Worm (Caenorhabditis elegans) whole organism, L1 larva: Measurements from ENCODE around the gene tag-234.

Experiments used
- C16A3.4 ChIP-seq: fragments of 150-350 bp; optimal IDR thresholded peaks from 2 replicates; lab custom pipeline; 2014; ENCODE audit warnings: missing biosample characterization, missing genetic modification characterization
- C34B4.2 ChIP-seq: sonication (generic microtip); optimal IDR thresholded peaks from 2 replicates; lab custom pipeline; 2017; ENCODE audit warnings: mild to moderate bottlenecking, missing genetic modification characterization, missing compliant biosample characterization
- F16B12.6 ChIP-seq: fragments of 150-350 bp; optimal IDR thresholded peaks from 2 replicates; lab custom pipeline; 2014; ENCODE audit warnings: missing biosample characterization, missing genetic modification characterization
- Y116A8C.19 ChIP-seq: sonication (generic microtip); optimal IDR thresholded peaks from 2 replicates; lab custom pipeline; 2016; ENCODE audit warnings: missing compliant biosample characterization, missing genetic modification characterization, borderline replicate concordance
- alr-1 ChIP-seq: fragments of 200-800 bp; sonication (Bioruptor generic); optimal IDR thresholded peaks from 2 replicates; lab custom pipeline; 2018; ENCODE audit warnings: borderline replicate concordance, mild to moderate bottlenecking, missing genetic modification characterization, missing compliant biosample characterization
- aly-2 ChIP-seq: fragments of 150-350 bp; optimal IDR thresholded peaks from 2 replicates; lab custom pipeline; 2014; ENCODE audit warnings: missing biosample characterization, missing genetic modification characterization
- blmp-1 ChIP-seq: fragments of 150-350 bp; optimal IDR thresholded peaks from 2 replicates; lab custom pipeline; 2014; ENCODE audit warnings: missing biosample characterization, missing genetic modification characterization
- ceh-8 ChIP-seq: fragments of 200-800 bp; sonication (Bioruptor generic); optimal IDR thresholded peaks from 2 replicates; lab custom pipeline; 2018; ENCODE audit warnings: mild to moderate bottlenecking, missing genetic modification characterization, moderate library complexity, missing compliant biosample characterization
- ceh-88 ChIP-seq: fragments of 200-800 bp; sonication (Bioruptor generic); IDR thresholded peaks from 2 replicates; pipeline ENCODE4 v1.3.6; 2022; ENCODE audit warnings: missing genetic modification characterization, missing compliant biosample characterization
- ceh-90 ChIP-seq: sonication (generic microtip); optimal IDR thresholded peaks from 2 replicates; lab custom pipeline; 2016; ENCODE audit warnings: missing genetic modification characterization, missing compliant biosample characterization
- ces-1 ChIP-seq: fragments of 150-350 bp; optimal IDR thresholded peaks from 2 replicates; lab custom pipeline; 2014; ENCODE audit warnings: missing biosample characterization, missing genetic modification reagents, missing genetic modification characterization
- dpl-1 ChIP-seq, 3 experiments: fragments of 150-350 bp in 2 of 3; sonication (generic microtip) in 1 of 3; optimal IDR thresholded peaks; 2 replicates each; lab custom pipeline; 2014 to 2017; ENCODE audit warnings: missing biosample characterization in 3 of 3, missing genetic modification characterization in 3 of 3, missing genetic modification reagents in 3 of 3
- efl-1 ChIP-seq, 4 experiments: fragments of 150-350 bp; optimal IDR thresholded peaks in 3 of 4; peaks in 1 of 4; 1 replicate in 1 of 4; 2 replicates in 3 of 4; lab custom pipeline; 2014; ENCODE audit warnings: missing biosample characterization in 2 of 4, missing genetic modification characterization in 2 of 4, missing genetic modification reagents in 2 of 4
- egl-13 ChIP-seq: sonication (generic microtip); optimal IDR thresholded peaks from 2 replicates; lab custom pipeline; 2016; ENCODE audit warnings: missing genotype, missing genetic modification reagents, missing genetic modification characterization, missing compliant biosample characterization
- egl-27 ChIP-seq, 2 experiments: fragments of 150-350 bp in 1 of 2; sonication (generic microtip); optimal IDR thresholded peaks; 3 replicates each; lab custom pipeline; 2017 to 2018; ENCODE audit warnings: missing biosample characterization in 2 of 2, missing genetic modification characterization in 2 of 2, missing genetic modification reagents in 2 of 2
- elt-2 ChIP-seq: sonication (generic microtip); optimal IDR thresholded peaks from 2 replicates; lab custom pipeline; 2016; ENCODE audit warnings: missing genetic modification characterization, mild to moderate bottlenecking, inconsistent platforms, missing compliant biosample characterization, missing genetic modification reagents
- elt-3 ChIP-seq, 6 experiments: fragments of 150-350 bp in 1 of 6; sonication (generic microtip); optimal IDR thresholded peaks; 2 replicates each; lab custom pipeline; 2017 to 2018; ENCODE audit warnings: missing biosample characterization in 6 of 6, missing genetic modification characterization in 6 of 6, inconsistent platforms in 1 of 6
- ets-5 ChIP-seq: fragments of 200-800 bp; sonication (Bioruptor generic); IDR thresholded peaks from 2 replicates; pipeline ENCODE4 v1.3.6; 2022; ENCODE audit warnings: missing genetic modification characterization, missing compliant biosample characterization
- fkh-10 ChIP-seq: sonication (generic microtip); optimal IDR thresholded peaks from 2 replicates; lab custom pipeline; 2017; ENCODE audit warnings: missing biosample characterization, missing genetic modification reagents, missing genetic modification characterization
- fkh-4 ChIP-seq: sonication (generic microtip); optimal IDR thresholded peaks from 2 replicates; lab custom pipeline; 2016; ENCODE audit warnings: missing compliant biosample characterization, missing genetic modification characterization, borderline replicate concordance
- hpl-2 ChIP-seq: fragments of 150-350 bp; optimal IDR thresholded peaks from 2 replicates; lab custom pipeline; 2014; ENCODE audit warnings: missing biosample characterization, missing genetic modification reagents, missing genetic modification characterization
- irx-1 ChIP-seq: sonication (generic microtip); optimal IDR thresholded peaks from 2 replicates; lab custom pipeline; 2016; ENCODE audit warnings: missing genetic modification characterization, missing compliant biosample characterization
- isw-1 ChIP-seq: fragments of 200-800 bp; sonication (Bioruptor generic); IDR thresholded peaks from 2 replicates; pipeline ENCODE4 v1.3.6; 2022; ENCODE audit warnings: missing genetic modification characterization, missing compliant biosample characterization
- jun-1 ChIP-seq: fragments of 150-350 bp; optimal IDR thresholded peaks from 2 replicates; lab custom pipeline; 2014; ENCODE audit warnings: missing biosample characterization, missing genetic modification reagents, missing genetic modification characterization
- lin-15B ChIP-seq: fragments of 150-350 bp; sonication (generic microtip); optimal IDR thresholded peaks from 3 replicates; lab custom pipeline; 2014; ENCODE audit warnings: missing biosample characterization, missing genetic modification characterization
- lin-35 ChIP-seq, 2 experiments: fragments of 150-350 bp; optimal IDR thresholded peaks; 2 replicates each; lab custom pipeline; 2014; ENCODE audit warnings: missing biosample characterization in 2 of 2, missing genetic modification characterization in 2 of 2, missing genetic modification reagents in 2 of 2
- lin-39 ChIP-seq: fragments of 150-350 bp; optimal IDR thresholded peaks from 2 replicates; lab custom pipeline; 2014; ENCODE audit warnings: missing biosample characterization, missing genetic modification reagents, missing genetic modification characterization
- lsy-2 ChIP-seq, 2 experiments: fragments of 150-350 bp; optimal IDR thresholded peaks; 2 replicates each; lab custom pipeline; 2014; ENCODE audit warnings: missing biosample characterization in 2 of 2, missing genetic modification characterization in 2 of 2
- mdl-1 ChIP-seq, 2 experiments: fragments of 150-350 bp; optimal IDR thresholded peaks; 2 replicates each; lab custom pipeline; 2014 to 2017; ENCODE audit warnings: missing biosample characterization in 2 of 2, missing genetic modification characterization in 2 of 2, inconsistent platforms in 1 of 2
- mef-2 ChIP-seq: fragments of 150-350 bp; optimal IDR thresholded peaks from 2 replicates; lab custom pipeline; 2014; ENCODE audit warnings: missing biosample characterization, missing genetic modification characterization
- mep-1 ChIP-seq: fragments of 150-350 bp; optimal IDR thresholded peaks from 2 replicates; lab custom pipeline; 2014; ENCODE audit warnings: missing biosample characterization, missing genetic modification characterization
- nhr-11 ChIP-seq: fragments of 150-350 bp; optimal IDR thresholded peaks from 2 replicates; lab custom pipeline; 2014; ENCODE audit warnings: missing biosample characterization, missing genetic modification characterization
- nhr-12 ChIP-seq: sonication (generic microtip); optimal IDR thresholded peaks from 2 replicates; lab custom pipeline; 2017; ENCODE audit warnings: missing biosample characterization, missing genetic modification characterization
- nhr-19 ChIP-seq: fragments of 200-800 bp; sonication (Bioruptor generic); conservative IDR thresholded peaks from 2 replicates; pipeline ENCODE4 v1.3.6; 2022; ENCODE audit warnings: missing genetic modification characterization, missing compliant biosample characterization
- nhr-20 ChIP-seq: sonication (generic microtip); optimal IDR thresholded peaks from 2 replicates; lab custom pipeline; 2016; ENCODE audit warnings: mild to moderate bottlenecking, missing genetic modification characterization, missing compliant biosample characterization
- nhr-28 ChIP-seq: fragments of 150-350 bp; optimal IDR thresholded peaks from 2 replicates; lab custom pipeline; 2014; ENCODE audit warnings: missing biosample characterization, missing genetic modification characterization
- nhr-71 ChIP-seq: sonication (generic microtip); optimal IDR thresholded peaks from 2 replicates; lab custom pipeline; 2016; ENCODE audit warnings: mild to moderate bottlenecking, missing genetic modification characterization, moderate library complexity, missing compliant biosample characterization
- nhr-76 ChIP-seq: sonication (generic microtip); optimal IDR thresholded peaks from 2 replicates; lab custom pipeline; 2017; ENCODE audit warnings: missing biosample characterization, missing genetic modification characterization
- nhr-84 ChIP-seq: sonication (generic microtip); optimal IDR thresholded peaks from 2 replicates; lab custom pipeline; 2017; ENCODE audit warnings: missing biosample characterization, missing genetic modification characterization
- nhr-85 ChIP-seq: sonication (generic microtip); peaks from one replicate; lab custom pipeline; 2016; ENCODE audit warnings: missing genetic modification characterization, inconsistent platforms, missing compliant biosample characterization
- nhr-90 ChIP-seq: sonication (generic microtip); optimal IDR thresholded peaks from 2 replicates; lab custom pipeline; 2016; ENCODE audit warnings: mild to moderate bottlenecking, missing genetic modification characterization, missing compliant biosample characterization; ENCODE audit not compliant: poor library complexity
- pag-3 ChIP-seq: sonication (generic microtip); optimal IDR thresholded peaks from 2 replicates; lab custom pipeline; 2017; ENCODE audit warnings: missing genetic modification characterization, mild to moderate bottlenecking, missing compliant biosample characterization, antibody characterized with exemption, borderline replicate concordance; ENCODE audit not compliant: insufficient read depth
- snpc-4 ChIP-seq: fragments of 150-350 bp; optimal IDR thresholded peaks from 2 replicates; lab custom pipeline; 2014; ENCODE audit warnings: missing biosample characterization, missing genetic modification characterization
- sox-4 ChIP-seq: sonication (generic microtip); optimal IDR thresholded peaks from 2 replicates; lab custom pipeline; 2016; ENCODE audit warnings: missing genetic modification characterization, missing compliant biosample characterization
- sup-37 ChIP-seq: fragments of 200-800 bp; sonication (Bioruptor generic); optimal IDR thresholded peaks from 2 replicates; lab custom pipeline; 2018; ENCODE audit warnings: mild to moderate bottlenecking, missing genetic modification characterization, missing compliant biosample characterization
- swsn-7 ChIP-seq: sonication (generic microtip); optimal IDR thresholded peaks from 2 replicates; lab custom pipeline; 2016; ENCODE audit warnings: missing genetic modification characterization, missing compliant biosample characterization
- tlp-1 ChIP-seq: fragments of 150-350 bp; optimal IDR thresholded peaks from 2 replicates; lab custom pipeline; 2014; ENCODE audit warnings: missing biosample characterization, missing genetic modification characterization
- unc-30 ChIP-seq: sonication (generic microtip); optimal IDR thresholded peaks from 2 replicates; lab custom pipeline; 2017; ENCODE audit warnings: missing biosample characterization, missing genetic modification characterization
- unc-62 ChIP-seq: fragments of 150-350 bp; optimal IDR thresholded peaks from 2 replicates; lab custom pipeline; 2014; ENCODE audit warnings: missing biosample characterization, missing genetic modification reagents, missing genetic modification characterization
- zip-4 ChIP-seq: fragments of 200-800 bp; sonication (Bioruptor generic); optimal IDR thresholded peaks from 2 replicates; lab custom pipeline; 2018; ENCODE audit warnings: mild to moderate bottlenecking, missing genetic modification characterization, moderate library complexity, missing compliant biosample characterization
- ztf-11 ChIP-seq, 2 experiments: sonication (generic microtip); optimal IDR thresholded peaks; 2 replicates each; lab custom pipeline; 2016 to 2017; ENCODE audit warnings: missing genetic modification characterization in 2 of 2, missing biosample characterization in 1 of 2, missing compliant biosample characterization in 1 of 2
- ztf-4 ChIP-seq: fragments of 150-350 bp; optimal IDR thresholded peaks from 2 replicates; lab custom pipeline; 2014; ENCODE audit warnings: missing biosample characterization, missing genetic modification characterization

Gene tag-234

DNA sequence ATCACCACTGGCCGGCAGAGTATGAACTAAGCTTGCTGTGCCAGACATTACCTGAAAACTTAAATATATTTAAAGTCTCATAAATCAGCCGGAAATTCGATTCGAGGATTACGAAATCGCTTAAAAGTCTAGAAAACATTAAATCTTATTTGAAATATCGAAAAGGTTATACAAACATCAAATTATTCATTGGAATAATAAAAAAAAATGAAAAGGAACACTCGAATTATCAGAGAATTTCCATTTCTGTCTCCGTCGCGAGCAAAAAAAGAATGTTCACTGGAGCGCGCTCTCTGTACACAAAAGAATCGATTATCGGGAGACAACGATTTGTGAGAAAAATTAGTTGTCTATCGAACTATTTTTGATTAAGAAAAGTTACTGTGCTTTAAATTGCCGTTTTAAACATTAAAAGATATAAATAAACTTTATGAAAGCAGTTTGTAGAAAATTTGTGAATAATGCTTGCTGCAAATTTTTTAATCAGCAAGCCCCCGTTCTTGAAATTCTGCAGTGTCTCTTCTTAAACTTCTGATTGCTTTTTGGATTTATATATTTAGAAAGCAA, 27.8 kb upstream of the tag-234 start, which contains the start of gene fzo-1 (continued):
- TF ChIP-seq nhr-84 (tag; lab: Kevin White, UChicago) (no peak), aly-2 (tag; lab: Kevin White, UChicago) (no peak), mdl-1 (tag; optimal IDR thresholded peaks at IDR 0.05; lab: Kevin White, UChicago) (no peak), mep-1 (tag; lab: Kevin White, UChicago) (no peak), elt-2 (peak; percentile 37), egl-13 (tag; lab: Kevin White, UChicago) (peak; percentile 16), nhr-20 (tag; lab: Kevin White, UChicago) (peak; percentile 59), irx-1 (tag; lab: Kevin White, UChicago) (peak; percentile 20), nhr-90 (tag; lab: Kevin White, UChicago) (peak; percentile 75), efl-1 (optimal IDR thresholded peaks at IDR 0.05; lab: Kevin White, UChicago) (peak; percentile 42 to 50), efl-1 (GFP tag; optimal IDR thresholded peaks at IDR 0.05 in 1 of 2; lab: Kevin White, UChicago) (peak; percentile 22 to 36), tlp-1 (tag; lab: Kevin White, UChicago) (no peak), sox-4 (peak; percentile 71), blmp-1 (peak; percentile 46), jun-1 (tag; lab: Kevin White, UChicago) (no peak), ceh-90 (tag; lab: Kevin White, UChicago) (peak; percentile 64), nhr-28 (tag; lab: Kevin White, UChicago) (no peak), Y116A8C.19 (no peak), snpc-4 (tag; lab: Kevin White, UChicago) (peak; percentile 20), ztf-11 (tag; optimal IDR thresholded peaks at IDR 0.05; lab: Kevin White, UChicago) (peak in 1 of 2 experiments; percentile 64), dpl-1 (GFP tag; optimal IDR thresholded peaks at IDR 0.05; lab: Kevin White, UChicago) (peak; percentile 13 to 35 (median 21)), nhr-19 (GFP tag; lab: Robert Waterston, UW) (0 out of 2 replicates have a peak, but pooled peaks have one; percentile 16), unc-30 (no peak), nhr-11 (tag; lab: Kevin White, UChicago) (no peak), ceh-88 (GFP tag; lab: Robert Waterston, UW) (peak; percentile 24; the same call in 1 of the 2 replicates), mef-2 (tag; lab: Kevin White, UChicago) (no peak), nhr-76 (tag; lab: Kevin White, UChicago) (no peak), ceh-8 (GFP tag; lab: Kevin White, UChicago) (no peak), nhr-85 (tag; lab: Kevin White, UChicago) (peak; percentile 56), hpl-2 (GFP tag; lab: Kevin White, UChicago) (no peak), egl-27 (tag; optimal IDR thresholded peaks at IDR 0.05; lab: Kevin White, UChicago) (no peak), ztf-4 (tag; lab: Kevin White, UChicago) (no peak), fkh-4 (tag; lab: Kevin White, UChicago) (peak; percentile 39), lin-35 (GFP tag; optimal IDR thresholded peaks at IDR 0.05; lab: Kevin White, UChicago) (peak; percentile 38 to 55), lin-39 (tag; lab: Kevin White, UChicago) (no peak), ets-5 (GFP tag; lab: Robert Waterston, UW) (no peak), zip-4 (GFP tag; lab: Kevin White, UChicago) (no peak), nhr-12 (tag; lab: Kevin White, UChicago) (no peak), C16A3.4 (tag; lab: Kevin White, UChicago) (peak; percentile 45), lin-15B (tag; lab: Kevin White, UChicago) (peak; percentile 15), nhr-71 (tag; lab: Kevin White, UChicago) (peak; percentile 74), fkh-10 (no peak), alr-1 (tag; lab: Kevin White, UChicago) (no peak), lsy-2 (tag; optimal IDR thresholded peaks at IDR 0.05; lab: Kevin White, UChicago) (peak in 1 of 2 experiments; percentile 66), swsn-7 (peak; percentile 45), C34B4.2 (tag; lab: Kevin White, UChicago) (no peak), F16B12.6 (tag; lab: Kevin White, UChicago) (peak; percentile 7), elt-3 (tag; optimal IDR thresholded peaks at IDR 0.05; lab: Kevin White, UChicago) (no peak), sup-37 (GFP tag; lab: Kevin White, UChicago) (no peak), ces-1 (GFP tag; lab: Kevin White, UChicago) (no peak), unc-62 (no peak), pag-3 (tag; lab: Kevin White, UChicago) (no peak), isw-1 (GFP tag; lab: Robert Waterston, UW) (peak; percentile 52)
